Fruit fly (Drosophila melanogaster): Measurements from ENCODE around the gene eff.

Gene eff

DNA sequence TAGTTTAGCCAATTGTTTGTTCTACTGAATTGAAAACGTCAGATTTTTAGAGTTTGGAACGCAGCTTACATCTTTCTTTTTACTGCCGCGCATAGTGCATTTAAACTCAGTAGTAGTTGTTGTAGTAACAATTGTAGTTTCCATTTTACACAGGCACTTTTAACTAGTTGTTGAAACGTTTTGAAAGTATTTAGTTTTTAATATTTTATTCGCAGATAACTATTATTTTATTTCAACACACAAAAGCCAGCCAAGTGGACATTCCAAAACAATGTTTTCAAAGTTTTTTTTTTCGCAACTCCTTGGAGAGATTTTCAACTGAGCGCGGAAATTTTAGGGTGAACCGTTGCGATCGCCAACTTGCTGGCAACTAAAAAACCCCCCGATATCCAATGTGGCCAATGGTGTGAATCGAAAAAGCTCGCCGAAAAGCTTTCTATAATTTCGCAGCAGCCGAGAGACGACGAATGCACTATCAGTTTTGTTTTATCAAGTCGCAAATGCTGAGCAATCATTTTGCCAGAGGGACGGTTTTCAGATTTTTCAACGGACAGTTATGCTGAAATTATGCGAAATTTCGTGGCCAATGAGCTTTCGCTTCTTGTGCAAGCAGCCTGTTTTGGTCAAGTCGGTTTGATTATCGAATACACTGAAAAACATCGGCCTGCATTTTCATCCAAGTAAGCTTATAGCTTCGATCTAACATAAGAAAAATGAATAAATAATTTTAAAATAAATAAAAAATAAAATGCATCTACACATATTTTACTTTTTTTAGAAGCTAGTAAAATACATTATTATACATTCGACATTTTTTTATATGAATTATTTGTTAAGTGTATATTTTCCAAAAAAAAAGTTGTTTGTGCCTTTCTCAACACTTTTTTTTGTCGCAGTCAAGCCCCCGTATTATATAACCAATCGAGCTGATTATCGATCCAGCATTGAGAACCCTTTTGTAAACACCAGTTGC lies 12.1 kb downstream of the eff start (continued):
- no peak for TF ChIP-seq cad (GFP tag; optimal IDR thresholded peaks at IDR 0.05)
- TF ChIP-seq NfI (GFP tag; optimal IDR thresholded peaks at IDR 0.05) = no peak
- TF ChIP-seq CG32532 (GFP tag; IDR thresholded peaks at IDR 0.05) = peak; percentile 59; the same call in 1 of the 2 replicates
- TF ChIP-seq CG15514 (GFP tag; optimal IDR thresholded peaks at IDR 0.05) = peak; percentile 37
- no peak for TF ChIP-seq inv (GFP tag; IDR thresholded peaks at IDR 0.05; ENCODE audit: partially characterized antibody)
- TF ChIP-seq gfzf (GFP tag; optimal IDR thresholded peaks at IDR 0.05) = peak; percentile 21
- peak; percentile 28 for TF ChIP-seq CG9727 (GFP tag; optimal IDR thresholded peaks at IDR 0.05)
- TF ChIP-seq fd64A (GFP tag; optimal IDR thresholded peaks at IDR 0.05) = no peak
- TF ChIP-seq CG11696 (GFP tag; IDR thresholded peaks at IDR 0.05) = no peak
- 0 out of 2 replicates have a peak, but pooled peaks have one; percentile 29 for TF ChIP-seq tna (GFP tag; IDR thresholded peaks at IDR 0.05; ENCODE audit: partially characterized antibody)
- TF ChIP-seq cato (GFP tag; optimal IDR thresholded peaks at IDR 0.05; ENCODE audit: borderline replicate concordance) = no peak
- no peak for TF ChIP-seq Atf3 (GFP tag; optimal IDR thresholded peaks at IDR 0.05)
- peak; percentile 64 for TF ChIP-seq lab (GFP tag; optimal IDR thresholded peaks at IDR 0.05)
- TF ChIP-seq bbx (GFP tag; IDR thresholded peaks at IDR 0.05; ENCODE audit: partially characterized antibody) = no peak; the same call in 1 of the 2 replicates
- TF ChIP-seq CG1832 (GFP tag; optimal IDR thresholded peaks at IDR 0.05) = no peak
- TF ChIP-seq bigmax (GFP tag; optimal IDR thresholded peaks at IDR 0.05) = no peak
- peak in 1 of 3 experiments; percentile 1 for TF ChIP-seq lola (GFP tag; optimal IDR thresholded peaks at IDR 0.05)
- TF ChIP-seq CG18764 (GFP tag; optimal IDR thresholded peaks at IDR 0.05) = no peak
- TF ChIP-seq slou (GFP tag; optimal IDR thresholded peaks at IDR 0.05) = peak; percentile 7
- TF ChIP-seq CG12104 (GFP tag; optimal IDR thresholded peaks at IDR 0.05) = peak; percentile 33
- no peak for TF ChIP-seq tin (GFP tag; optimal IDR thresholded peaks at IDR 0.05)
- TF ChIP-seq Dad (GFP tag; optimal IDR thresholded peaks at IDR 0.05) = no peak
- no peak for TF ChIP-seq CG2116 (GFP tag; optimal IDR thresholded peaks at IDR 0.05)
- peak; percentile 60; the same call in 2 of the 3 replicates for TF ChIP-seq tgo (GFP tag; IDR thresholded peaks at IDR 0.05)
- TF ChIP-seq BtbVII (GFP tag; optimal IDR thresholded peaks at IDR 0.05) = peak; percentile 41
- TF ChIP-seq CG7556 (GFP tag; optimal IDR thresholded peaks at IDR 0.05) = peak; percentile 28
- TF ChIP-seq scrt (GFP tag; optimal IDR thresholded peaks at IDR 0.05) = peak; percentile 47
- no peak for TF ChIP-seq CG12744 (GFP tag; optimal IDR thresholded peaks at IDR 0.05)
- TF ChIP-seq CG4424 (GFP tag; optimal IDR thresholded peaks at IDR 0.05) = peak; percentile 37
- peak; percentile 69 for TF ChIP-seq Sox100B (GFP tag; optimal IDR thresholded peaks at IDR 0.05)
- no peak for TF ChIP-seq btn (GFP tag; optimal IDR thresholded peaks at IDR 0.05)
- peak; percentile 90 for TF ChIP-seq Ets65A (GFP tag)
- peak; percentile 40; the same call in 1 of the 2 replicates for TF ChIP-seq H2.0 (GFP tag; IDR thresholded peaks at IDR 0.05)
- peak; percentile 65 for TF ChIP-seq CG2712 (tag; optimal IDR thresholded peaks at IDR 0.05)
- TF ChIP-seq HLH54F (GFP tag; optimal IDR thresholded peaks at IDR 0.05) = no peak
- TF ChIP-seq unpg (GFP tag; optimal IDR thresholded peaks at IDR 0.05) = peak; percentile 59
- TF ChIP-seq Awh (GFP tag; IDR thresholded peaks at IDR 0.05) = no peak
- TF ChIP-seq CG6654 (GFP tag; optimal IDR thresholded peaks at IDR 0.05) = no peak
- TF ChIP-seq NC2β (GFP tag; optimal IDR thresholded peaks at IDR 0.05) = no peak
- no peak for TF ChIP-seq bab2 (GFP tag; optimal IDR thresholded peaks at IDR 0.05)
- TF ChIP-seq al (GFP tag; IDR thresholded peaks at IDR 0.05) = no peak; the same call in 1 of the 2 replicates
- peak; percentile 14 for TF ChIP-seq dmrt11E (tag; optimal IDR thresholded peaks at IDR 0.05)
- peak; percentile 54 for TF ChIP-seq fd96Cb (tag; optimal IDR thresholded peaks at IDR 0.05)
- no peak for TF ChIP-seq Usf (GFP tag; optimal IDR thresholded peaks at IDR 0.05)
- peak; percentile 37 for TF ChIP-seq az2 (GFP tag; optimal IDR thresholded peaks at IDR 0.05)
- TF ChIP-seq row (GFP tag; IDR thresholded peaks at IDR 0.05) = peak; percentile 61
- no peak for TF ChIP-seq CG34376 (GFP tag; optimal IDR thresholded peaks at IDR 0.05)
- TF ChIP-seq cas (GFP tag; IDR thresholded peaks at IDR 0.05) = no peak

Measured in whole organism, embryonic.